Worm (Caenorhabditis elegans): ENCODE results near the gene Y26E6A.2.

DNA sequence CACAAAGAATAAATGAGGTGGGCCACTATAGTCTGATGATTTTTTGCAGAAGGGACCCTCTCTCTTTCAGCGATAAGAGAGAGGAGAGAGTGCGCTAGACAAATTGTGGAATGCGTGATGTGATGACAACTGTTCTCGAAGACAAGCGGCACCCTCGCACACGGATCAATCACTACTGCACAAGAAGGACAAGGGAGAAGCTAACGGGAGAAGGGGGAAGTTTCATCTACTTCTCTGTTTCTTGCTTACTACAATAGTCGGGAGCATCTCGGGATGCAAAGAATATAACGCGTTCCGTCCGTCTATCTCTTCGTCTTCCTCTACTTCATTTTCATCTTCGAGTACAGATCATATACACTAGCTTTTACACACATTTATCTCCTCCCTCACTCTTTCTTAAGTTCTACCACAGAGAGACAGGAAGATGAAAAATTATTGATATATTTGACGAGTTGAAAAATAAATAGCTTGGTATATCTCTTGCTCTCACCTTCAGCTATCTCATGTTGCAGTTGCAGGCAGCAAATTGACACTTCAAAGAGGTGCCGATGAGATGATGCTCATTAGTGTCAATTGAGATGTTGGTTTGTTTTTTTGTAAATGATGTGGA, 40.8 kb downstream of the Y26E6A.2 start:
- TF ChIP-seq rpc-1 (optimal IDR thresholded peaks at IDR 0.05) (no peak), rpc-1 (tag; optimal IDR thresholded peaks at IDR 0.05) (no peak), ztf-26 (tag; optimal IDR thresholded peaks at IDR 0.05) (no peak)

Measured in whole organism, young adult.